Fruit fly (Drosophila melanogaster) whole organism, wandering third instar larva: ENCODE data around the gene CG17134.

Experiments
- Abd-B ChIP-seq: fragments of >200 bp; optimal IDR thresholded peaks from 2 replicates; lab custom pipeline; 2017; ENCODE audit warnings: missing biosample characterization, missing genetic modification characterization
- CG32264 ChIP-seq: fragments of 200-800 bp; sonication (Bioruptor generic); optimal IDR thresholded peaks from 2 replicates; lab custom pipeline; 2016; ENCODE audit warnings: missing biosample characterization, missing genetic modification characterization
- CG9705 ChIP-seq: fragments of 200-800 bp; sonication (Bioruptor generic); optimal IDR thresholded peaks from 2 replicates; lab custom pipeline; 2018; ENCODE audit warnings: missing biosample characterization, mild to moderate bottlenecking, missing genetic modification characterization
- CrebA ChIP-seq: fragments of 200-800 bp; sonication (Bioruptor generic); optimal IDR thresholded peaks from 2 replicates; lab custom pipeline; 2016; ENCODE audit warnings: missing biosample characterization, mild to moderate bottlenecking, missing genetic modification characterization, borderline replicate concordance
- Dif ChIP-seq: fragments of 200-275, 200-300 bp; sonication (Bioruptor generic); optimal IDR thresholded peaks from 2 replicates; lab custom pipeline; 2018; ENCODE audit warnings: missing biosample characterization, missing genetic modification characterization; ENCODE audit not compliant: partially characterized antibody
- GATAd ChIP-seq: sonication (Bioruptor generic); optimal IDR thresholded peaks from 2 replicates; lab custom pipeline; 2016; ENCODE audit warnings: missing biosample characterization, missing genetic modification characterization
- HLH106 ChIP-seq: fragments of 200-800 bp; optimal IDR thresholded peaks from 3 replicates; lab custom pipeline; 2019; ENCODE audit warnings: missing biosample characterization, mild to moderate bottlenecking, missing genetic modification characterization, moderate library complexity
- Hnf4 ChIP-seq: fragments of 200-800 bp; sonication (Bioruptor generic); optimal IDR thresholded peaks from 2 replicates; lab custom pipeline; 2016; ENCODE audit warnings: missing biosample characterization, mild to moderate bottlenecking, missing genetic modification characterization
- Hr78 ChIP-seq: fragments of >200 bp; optimal IDR thresholded peaks from 2 replicates; lab custom pipeline; 2017; ENCODE audit warnings: missing biosample characterization, missing genetic modification characterization
- Hr83 ChIP-seq: fragments of 200-300 bp; sonication (Bioruptor generic); optimal IDR thresholded peaks from 2 replicates; lab custom pipeline; 2016; ENCODE audit warnings: missing biosample characterization, mild to moderate bottlenecking, missing genetic modification characterization, moderate library complexity; ENCODE audit not compliant: poor library complexity, severe bottlenecking
- Mio ChIP-seq: sonication (Bioruptor generic); optimal IDR thresholded peaks from 2 replicates; lab custom pipeline; 2016; ENCODE audit warnings: missing biosample characterization, missing genetic modification characterization
- Myc ChIP-seq: fragments of >200 bp; optimal IDR thresholded peaks from 2 replicates; lab custom pipeline; 2017
- N ChIP-seq: fragments of >200 bp; optimal IDR thresholded peaks from 2 replicates; lab custom pipeline; 2018; ENCODE audit warnings: missing biosample characterization, missing external identifiers, missing genetic modification characterization
- OdsH ChIP-seq: fragments of 200-800 bp; sonication (Bioruptor generic); optimal IDR thresholded peaks from 2 replicates; lab custom pipeline; 2016; ENCODE audit warnings: missing biosample characterization, mild to moderate bottlenecking, missing genetic modification characterization
- Rel ChIP-seq, 2 experiments: fragments of 200-800 bp; sonication (Bioruptor generic) in 1 of 2; optimal IDR thresholded peaks; 2 replicates in 1 of 2; 3 replicates in 1 of 2; lab custom pipeline; 2016 to 2019; ENCODE audit warnings: mild to moderate bottlenecking in 2 of 2, missing biosample characterization in 2 of 2, missing genetic modification characterization in 2 of 2, moderate library complexity in 1 of 2
- Sp1 ChIP-seq: fragments of 200-800 bp; sonication (Bioruptor generic); optimal IDR thresholded peaks from 3 replicates; lab custom pipeline; 2019; ENCODE audit warnings: missing biosample characterization, mild to moderate bottlenecking, missing genetic modification characterization, moderate library complexity
- Vsx2 ChIP-seq: fragments of 200-300, 225-300 bp; sonication (Bioruptor generic); optimal IDR thresholded peaks from 2 replicates; lab custom pipeline; 2018; ENCODE audit warnings: missing biosample characterization, missing genetic modification characterization; ENCODE audit not compliant: partially characterized antibody
- br ChIP-seq: fragments of 200-800 bp; sonication (Bioruptor generic); optimal IDR thresholded peaks from 2 replicates; lab custom pipeline; 2016; ENCODE audit warnings: missing biosample characterization, missing genetic modification characterization
- brk ChIP-seq: fragments of 200-800 bp; sonication (Bioruptor generic); optimal IDR thresholded peaks from 2 replicates; lab custom pipeline; 2016; ENCODE audit warnings: missing biosample characterization, mild to moderate bottlenecking, missing genetic modification characterization
- dl ChIP-seq, 2 experiments: fragments of 175-275, 200-275 bp in 1 of 2; fragments of 200-275 bp in 1 of 2; sonication (Bioruptor generic); optimal IDR thresholded peaks; lab custom pipeline; 2018; ENCODE audit warnings: mild to moderate bottlenecking in 2 of 2, missing biosample characterization in 2 of 2, missing genetic modification characterization in 2 of 2, moderate library complexity in 2 of 2; ENCODE audit not compliant: partially characterized antibody in 2 of 2, insufficient read depth in 1 of 2
- dmrt93B ChIP-seq: fragments of 200-800 bp; sonication (Bioruptor generic); optimal IDR thresholded peaks from 2 replicates; lab custom pipeline; 2018; ENCODE audit warnings: missing biosample characterization, mild to moderate bottlenecking, missing genetic modification characterization
- dsf ChIP-seq: sonication (Bioruptor generic); optimal IDR thresholded peaks from 2 replicates; lab custom pipeline; 2016; ENCODE audit warnings: missing biosample characterization, missing genetic modification characterization, borderline replicate concordance
- ey ChIP-seq: fragments of 200-800 bp; sonication (Bioruptor generic); optimal IDR thresholded peaks from 2 replicates; lab custom pipeline; 2016; ENCODE audit warnings: missing biosample characterization, missing genetic modification characterization
- foxo ChIP-seq, 2 experiments: fragments of 200-800 bp; sonication (Bioruptor generic); optimal IDR thresholded peaks; 2 replicates in 1 of 2; 3 replicates in 1 of 2; lab custom pipeline; 2016 to 2017; ENCODE audit warnings: missing biosample characterization in 2 of 2, missing genetic modification characterization in 2 of 2
- h ChIP-seq: fragments of 200-800 bp; sonication (Bioruptor generic); optimal IDR thresholded peaks from 3 replicates; lab custom pipeline; 2016; ENCODE audit warnings: missing biosample characterization, mild to moderate bottlenecking, missing genetic modification characterization
- pan ChIP-seq: fragments of >200 bp; optimal IDR thresholded peaks from 2 replicates; lab custom pipeline; 2017
- psq ChIP-seq: fragments of 200-800 bp; sonication (Bioruptor generic); optimal IDR thresholded peaks from 3 replicates; lab custom pipeline; 2017; ENCODE audit warnings: missing biosample characterization, mild to moderate bottlenecking, missing genetic modification characterization, moderate library complexity
- rgr ChIP-seq: fragments of 200-800 bp; sonication (Bioruptor generic); optimal IDR thresholded peaks from 3 replicates; lab custom pipeline; 2016; ENCODE audit warnings: missing biosample characterization, mild to moderate bottlenecking, missing genetic modification characterization
- usp ChIP-seq: fragments of >200 bp; optimal IDR thresholded peaks from 2 replicates; lab custom pipeline; 2017; ENCODE audit warnings: missing biosample characterization, missing genetic modification characterization

The CG17134 gene

dm6 chr2L:10800877-10801719 is 19.4 kb upstream of the CG17134 start, which contains the start of gene CG31869 (continued):
- TF ChIP-seq CrebA (GFP tag; lab: Kevin White, UChicago) (no peak), HLH106 (tag; lab: Kevin White, UChicago) (no peak), Vsx2 (GFP tag; lab: Kevin White, UChicago) (no peak), usp (GFP tag; lab: Kevin White, UChicago) (no peak), GATAd (GFP tag; lab: Kevin White, UChicago) (no peak), Sp1 (GFP tag; lab: Kevin White, UChicago) (no peak), OdsH (no peak), pan (lab: Kevin White, UChicago) (no peak), dl (GFP tag; optimal IDR thresholded peaks at IDR 0.05; lab: Kevin White, UChicago; ENCODE audit: insufficient read depth in 1 of 2, partially characterized antibody in 2 of 2) (no peak), ey (GFP tag; lab: Kevin White, UChicago) (peak; percentile 2), CG32264 (GFP tag; lab: Kevin White, UChicago) (no peak), foxo (GFP tag; optimal IDR thresholded peaks at IDR 0.05; lab: Kevin White, UChicago) (peak in 1 of 2 experiments; percentile 1)

DNA sequence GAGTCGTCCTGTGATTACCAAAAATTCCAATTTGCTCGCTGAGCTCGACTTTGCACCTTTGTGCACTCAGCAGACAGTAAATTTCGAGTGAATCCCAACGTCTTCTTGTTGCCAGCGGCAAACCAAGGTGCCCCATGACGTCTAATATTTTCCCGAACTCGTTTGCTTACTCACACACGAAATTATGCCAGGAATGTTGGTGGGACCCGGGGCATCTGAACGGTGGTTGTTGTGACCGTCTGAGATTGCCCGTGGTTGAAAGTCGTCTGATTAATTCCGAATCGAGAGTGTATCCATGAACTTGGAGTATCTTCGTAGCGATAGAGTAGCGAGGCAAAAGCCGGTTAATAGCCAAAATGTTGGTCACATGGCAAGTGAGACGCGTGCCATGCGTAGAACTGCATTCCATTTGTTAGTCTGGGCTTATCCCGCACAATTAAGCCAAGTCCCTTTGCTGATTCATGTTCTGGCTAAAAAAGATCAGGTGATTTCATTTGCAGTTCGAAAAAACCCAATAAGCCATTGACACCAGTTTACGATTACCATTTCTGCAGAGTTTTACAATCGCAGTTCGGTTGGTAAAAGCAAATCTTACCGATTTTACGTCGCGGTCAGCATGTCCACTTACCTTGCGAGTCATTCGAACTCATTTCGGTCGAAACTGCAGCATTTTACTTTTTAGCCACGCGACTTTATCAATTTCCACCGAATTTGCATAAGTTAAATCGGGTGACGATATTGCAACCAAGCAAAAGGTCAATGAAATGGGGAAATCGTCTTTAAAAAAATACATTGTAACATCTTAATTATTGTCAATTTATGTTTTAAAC is 18.3 kb upstream of the CG17134 start:
- TF ChIP-seq OdsH (no peak), Hnf4 (GFP tag; lab: Kevin White, UChicago) (no peak), Rel (GFP tag; optimal IDR thresholded peaks at IDR 0.05; lab: Kevin White, UChicago) (no peak), Rel (tag; optimal IDR thresholded peaks at IDR 0.05; lab: Kevin White, UChicago) (peak; percentile 48)
- TF ChIP-seq, all 38 proteins: peak for 1

DNA sequence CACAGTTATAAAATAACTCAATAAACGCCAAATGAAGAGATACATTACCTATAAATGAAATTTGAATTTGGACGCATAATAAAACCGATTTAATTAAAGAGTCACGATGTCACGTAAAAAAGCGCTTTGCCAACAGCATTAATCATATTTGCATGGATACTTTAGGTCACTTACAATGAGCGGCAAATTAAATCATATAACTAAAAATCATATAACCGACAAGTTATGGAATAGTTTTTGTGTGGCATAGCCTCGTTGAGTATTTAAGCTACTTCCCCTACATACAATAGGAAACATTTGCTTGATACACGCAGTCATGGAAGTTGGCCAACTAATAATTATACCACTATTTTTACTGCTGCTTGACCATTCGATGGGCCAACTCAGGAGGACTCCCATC is 1.7 kb upstream of the CG17134 start, which contains the start of gene CG6508:
CG6508 (plus strand) TSS at position 301 of the 400 bp plus-strand sequence.
- TF ChIP-seq ey (GFP tag; lab: Kevin White, UChicago), result no peak
- no peak for TF ChIP-seq pan (lab: Kevin White, UChicago)
- TF ChIP-seq Abd-B (GFP tag; lab: Kevin White, UChicago), result no peak
- TF ChIP-seq Hr78 (GFP tag; lab: Kevin White, UChicago), result no peak
- TF ChIP-seq psq, result no peak
- TF ChIP-seq N (GFP tag; lab: Kevin White, UChicago), result no peak
- no peak for TF ChIP-seq Rel (GFP tag; optimal IDR thresholded peaks at IDR 0.05; lab: Kevin White, UChicago)
- no peak for TF ChIP-seq Rel (tag; optimal IDR thresholded peaks at IDR 0.05; lab: Kevin White, UChicago)
- no peak for TF ChIP-seq rgr (GFP tag; lab: Kevin White, UChicago)
- TF ChIP-seq usp (GFP tag; lab: Kevin White, UChicago), result no peak
- TF ChIP-seq brk, result no peak
- TF ChIP-seq CG9705 (GFP tag; lab: Kevin White, UChicago), result no peak
- no peak for TF ChIP-seq OdsH
- TF ChIP-seq GATAd (GFP tag; lab: Kevin White, UChicago), result no peak
- TF ChIP-seq, all 38 proteins: peak for 0

DNA sequence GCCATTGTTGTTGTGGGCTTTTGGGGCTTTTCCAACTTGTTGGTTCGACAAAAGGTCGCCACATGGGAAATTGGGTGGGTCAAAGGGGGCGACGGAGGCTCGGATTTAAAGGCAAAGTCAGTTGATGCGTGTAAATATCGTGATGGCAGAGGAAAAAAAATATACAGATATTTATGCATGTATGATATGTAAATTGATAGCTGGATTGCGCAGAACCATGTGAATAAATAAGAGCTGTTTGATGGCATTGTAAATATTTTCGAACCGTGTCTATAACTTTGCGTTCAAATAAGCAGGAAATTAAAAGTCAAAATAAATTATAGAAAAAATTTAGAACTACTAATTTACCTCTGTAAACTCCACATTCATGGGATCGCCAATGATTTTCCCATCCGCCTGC is 2.1 kb downstream of the CG17134 start:
- no peak for TF ChIP-seq Hr83
- no peak for TF ChIP-seq foxo (GFP tag; optimal IDR thresholded peaks at IDR 0.05; lab: Kevin White, UChicago)
- no peak for TF ChIP-seq h (GFP tag; lab: Kevin White, UChicago)
- no peak for TF ChIP-seq usp (GFP tag; lab: Kevin White, UChicago)
- no peak for TF ChIP-seq br (GFP tag; lab: Kevin White, UChicago)
- TF ChIP-seq Dif (GFP tag; lab: Kevin White, UChicago), result no peak
- TF ChIP-seq Myc (lab: Kevin White, UChicago), result no peak
- no peak for TF ChIP-seq Vsx2 (GFP tag; lab: Kevin White, UChicago)
- TF ChIP-seq HLH106 (tag; lab: Kevin White, UChicago), result no peak
- no peak for TF ChIP-seq Abd-B (GFP tag; lab: Kevin White, UChicago)
- no peak for TF ChIP-seq GATAd (GFP tag; lab: Kevin White, UChicago)
- TF ChIP-seq dmrt93B (GFP tag; lab: Kevin White, UChicago), result no peak
- TF ChIP-seq rgr (GFP tag; lab: Kevin White, UChicago), result no peak
- TF ChIP-seq dsf (GFP tag; lab: Kevin White, UChicago), result no peak
- TF ChIP-seq Mio (GFP tag; lab: Kevin White, UChicago), result no peak
- TF ChIP-seq ey (GFP tag; lab: Kevin White, UChicago), result no peak
- TF ChIP-seq OdsH, result no peak
- TF ChIP-seq psq, result no peak
